Worm (Caenorhabditis elegans) whole organism, early embryonic: ENCODE results near the gene F26G1.2.

Experiments used
- B0310.2 ChIP-seq: sonication (generic microtip); optimal IDR thresholded peaks from 2 replicates; lab custom pipeline; 2016; ENCODE audit warnings: mild to moderate bottlenecking, missing genetic modification characterization, missing compliant biosample characterization
- F13C5.2 ChIP-seq: sonication (generic microtip); optimal IDR thresholded peaks from 2 replicates; lab custom pipeline; 2017; ENCODE audit warnings: mild to moderate bottlenecking, missing genetic modification characterization, inconsistent platforms, missing compliant biosample characterization
- aly-1 ChIP-seq: sonication (generic microtip); optimal IDR thresholded peaks from 2 replicates; lab custom pipeline; 2016; ENCODE audit warnings: missing genetic modification characterization, missing compliant biosample characterization
- ama-1 ChIP-seq: fragments of 150-350 bp; optimal IDR thresholded peaks from 2 replicates; lab custom pipeline; 2014
- ceh-13 ChIP-seq: fragments of 200-800 bp; sonication (Bioruptor generic); optimal IDR thresholded peaks from 2 replicates; lab custom pipeline; 2018; ENCODE audit warnings: mild to moderate bottlenecking, missing genetic modification characterization, missing compliant biosample characterization
- ceh-36 ChIP-seq: sonication (generic microtip); optimal IDR thresholded peaks from 2 replicates; lab custom pipeline; 2016; ENCODE audit warnings: missing genetic modification characterization, inconsistent platforms, missing compliant biosample characterization
- ets-7 ChIP-seq: sonication (generic microtip); optimal IDR thresholded peaks from 2 replicates; lab custom pipeline; 2016; ENCODE audit warnings: missing genotype, missing genetic modification characterization, missing compliant biosample characterization
- flt-1 ChIP-seq: fragments of 200-800 bp; sonication (Bioruptor generic); IDR thresholded peaks from 2 replicates; pipeline ENCODE4 v1.3.6; 2022; ENCODE audit warnings: missing genetic modification characterization, missing compliant biosample characterization
- hmbx-1 ChIP-seq: sonication (generic microtip); optimal IDR thresholded peaks from 2 replicates; lab custom pipeline; 2016; ENCODE audit warnings: mild to moderate bottlenecking, missing genetic modification characterization, missing compliant biosample characterization
- hmg-4 ChIP-seq: fragments of 200-800 bp; sonication (Bioruptor generic); optimal IDR thresholded peaks from 2 replicates; lab custom pipeline; 2018; ENCODE audit warnings: mild to moderate bottlenecking, missing genetic modification characterization, missing compliant biosample characterization
- hnd-1 ChIP-seq: sonication (generic microtip); optimal IDR thresholded peaks from 2 replicates; lab custom pipeline; 2016; ENCODE audit warnings: missing genetic modification characterization, missing compliant biosample characterization
- pes-1 ChIP-seq: fragments of 200-800 bp; sonication (Bioruptor generic); IDR thresholded peaks from 2 replicates; pipeline ENCODE4 v1.3.6; 2022; ENCODE audit warnings: missing genetic modification reagents, missing genetic modification characterization, missing compliant biosample characterization
- scrt-1 ChIP-seq: fragments of 200-800 bp; sonication (Bioruptor generic); IDR thresholded peaks from 2 replicates; pipeline ENCODE4 v1.3.6; 2022; ENCODE audit warnings: missing genetic modification characterization, missing compliant biosample characterization
- sea-1 ChIP-seq: fragments of 200-800 bp; sonication (Bioruptor generic); conservative IDR thresholded peaks from 2 replicates; pipeline ENCODE4 v1.3.6; 2022; ENCODE audit warnings: missing genetic modification characterization, missing compliant biosample characterization
- tbx-11 ChIP-seq: fragments of 200-800 bp; sonication (Bioruptor generic); IDR thresholded peaks from 2 replicates; pipeline ENCODE4 v1.3.6; 2022; ENCODE audit warnings: missing genetic modification characterization, missing compliant biosample characterization
- tbx-37 ChIP-seq: fragments of 200-800 bp; sonication (Bioruptor generic); conservative IDR thresholded peaks from 2 replicates; pipeline ENCODE4 v1.3.6; 2022; ENCODE audit warnings: missing genetic modification reagents, missing genetic modification characterization, missing compliant biosample characterization
- tra-4 ChIP-seq: sonication (generic microtip); optimal IDR thresholded peaks from 2 replicates; lab custom pipeline; 2017; ENCODE audit warnings: missing genetic modification characterization, missing compliant biosample characterization

The F26G1.2 gene

ce11 chrII:4762574-4763285, at the start of gene F26G1.2:
F26G1.2 (plus strand) TSS chrII:4763081.
- no peak for TF ChIP-seq tbx-37
- no peak for TF ChIP-seq ets-7 (tag; lab: Kevin White, UChicago)
- no peak for TF ChIP-seq scrt-1 (GFP tag; lab: Robert Waterston, UW)

ce11 chrII:4715676-4716075, 47.2 kb upstream of the F26G1.2 start, which contains the start of gene F41C3.8:
F41C3.8 (plus strand) TSS chrII:4716046.
- TF ChIP-seq tra-4 (tag; lab: Kevin White, UChicago): no peak

ce11 chrII:4726120-4726519, 36.8 kb upstream of the F26G1.2 start, which contains the start of gene F10G7.10:
F10G7.10 (minus strand) TSS chrII:4726264.
- TF ChIP-seq hmg-4 (GFP tag; lab: Kevin White, UChicago) (no peak), sea-1 (GFP tag; lab: Robert Waterston, UW) (no peak), tbx-37 (no peak), tbx-11 (no peak), ceh-36 (tag; lab: Kevin White, UChicago) (no peak), ets-7 (tag; lab: Kevin White, UChicago) (no peak), ceh-13 (GFP tag; lab: Kevin White, UChicago) (no peak), hmbx-1 (tag; lab: Kevin White, UChicago) (no peak), F13C5.2 (tag; lab: Kevin White, UChicago) (no peak)

- TF ChIP-seq ets-7 (tag; lab: Kevin White, UChicago) (no peak), flt-1 (no peak), tbx-11 (no peak), hmg-4 (GFP tag; lab: Kevin White, UChicago) (no peak), scrt-1 (GFP tag; lab: Robert Waterston, UW) (no peak), hnd-1 (no peak), ceh-13 (GFP tag; lab: Kevin White, UChicago) (no peak), tbx-37 (no peak), F13C5.2 (tag; lab: Kevin White, UChicago) (no peak), hmbx-1 (tag; lab: Kevin White, UChicago) (no peak), sea-1 (GFP tag; lab: Robert Waterston, UW) (no peak), ama-1 (lab: Kevin White, UChicago) (no peak), pes-1 (no peak), aly-1 (no peak), ceh-36 (tag; lab: Kevin White, UChicago) (no peak)
Observed at ce11 chrII:4726750-4727384, 36.0 kb upstream of the F26G1.2 start.

ce11 chrII:4727769-4728168, 35.1 kb upstream of the F26G1.2 start, which contains the start of gene ttr-41:
ttr-41 (minus strand) TSS chrII:4727869.
- no peak for TF ChIP-seq ets-7 (tag; lab: Kevin White, UChicago)
- TF ChIP-seq pes-1: no peak
- TF ChIP-seq tbx-37: no peak
- TF ChIP-seq scrt-1 (GFP tag; lab: Robert Waterston, UW): no peak
- TF ChIP-seq ama-1 (lab: Kevin White, UChicago): no peak
- no peak for TF ChIP-seq tbx-11
- TF ChIP-seq hmbx-1 (tag; lab: Kevin White, UChicago): no peak
- no peak for TF ChIP-seq ceh-36 (tag; lab: Kevin White, UChicago)
- TF ChIP-seq sea-1 (GFP tag; lab: Robert Waterston, UW): no peak
- TF ChIP-seq tra-4 (tag; lab: Kevin White, UChicago): no peak
- no peak for TF ChIP-seq aly-1
- TF ChIP-seq hnd-1: no peak

ce11 chrII:4728687-4729086, 34.2 kb upstream of the F26G1.2 start:
- TF ChIP-seq ets-7 (tag; lab: Kevin White, UChicago) (no peak), sea-1 (GFP tag; lab: Robert Waterston, UW) (no peak), ceh-13 (GFP tag; lab: Kevin White, UChicago) (no peak), ama-1 (lab: Kevin White, UChicago) (no peak), scrt-1 (GFP tag; lab: Robert Waterston, UW) (no peak), aly-1 (no peak), B0310.2 (no peak), hnd-1 (no peak), tra-4 (tag; lab: Kevin White, UChicago) (no peak), tbx-11 (no peak)

ce11 chrII:4729733-4730132, 33.1 kb upstream of the F26G1.2 start, which contains the start of gene F41C3.7:
F41C3.7 (plus strand) TSS chrII:4730033.
- no peak for TF ChIP-seq ets-7 (tag; lab: Kevin White, UChicago)
- TF ChIP-seq tbx-11: no peak
- TF ChIP-seq tra-4 (tag; lab: Kevin White, UChicago): no peak
- no peak for TF ChIP-seq sea-1 (GFP tag; lab: Robert Waterston, UW)
- no peak for TF ChIP-seq scrt-1 (GFP tag; lab: Robert Waterston, UW)
- TF ChIP-seq hnd-1: no peak
- TF ChIP-seq tbx-37: no peak
- no peak for TF ChIP-seq pes-1
- no peak for TF ChIP-seq ceh-13 (GFP tag; lab: Kevin White, UChicago)

ce11 chrII:4733848-4734247, 29.0 kb upstream of the F26G1.2 start, which contains the start of gene F41C3.11:
F41C3.11 (minus strand) TSS chrII:4733948.
- TF ChIP-seq hmbx-1 (tag; lab: Kevin White, UChicago) (no peak), tbx-11 (no peak), sea-1 (GFP tag; lab: Robert Waterston, UW) (no peak), ceh-36 (tag; lab: Kevin White, UChicago) (no peak), flt-1 (no peak), scrt-1 (GFP tag; lab: Robert Waterston, UW) (no peak), tbx-37 (no peak), hmg-4 (GFP tag; lab: Kevin White, UChicago) (no peak), pes-1 (no peak), tra-4 (tag; lab: Kevin White, UChicago) (no peak), B0310.2 (no peak), ets-7 (tag; lab: Kevin White, UChicago) (no peak), aly-1 (no peak), F13C5.2 (tag; lab: Kevin White, UChicago) (no peak), ceh-13 (GFP tag; lab: Kevin White, UChicago) (no peak)
